Worm (Caenorhabditis elegans): Measurements from ENCODE around the gene Y25C1A.14.

Y25C1A.14 gene

ce11 chrII:3113289-3113688 lies 16.5 kb upstream of the Y25C1A.14 start (continued):
- no peak for TF ChIP-seq dpff-1 (tag; optimal IDR thresholded peaks at IDR 0.05)
- no peak for TF ChIP-seq lin-26 (GFP tag; IDR thresholded peaks at IDR 0.05)
- no peak for TF ChIP-seq madf-3 (GFP tag; IDR thresholded peaks at IDR 0.05)
- no peak for TF ChIP-seq T26A5.8 (tag; optimal IDR thresholded peaks at IDR 0.05)
- no peak for TF ChIP-seq atf-7 (tag; optimal IDR thresholded peaks at IDR 0.05)
- TF ChIP-seq nfya-1 (tag; optimal IDR thresholded peaks at IDR 0.05; ENCODE audit: borderline replicate concordance, insufficient read depth), result no peak
- TF ChIP-seq snpc-4 (GFP tag; optimal IDR thresholded peaks at IDR 0.05), result peak; percentile 81
- TF ChIP-seq snpc-4 (tag; optimal IDR thresholded peaks at IDR 0.05), result peak; percentile 35 to 94 (median 86)
- no peak for TF ChIP-seq ceh-100 (GFP tag; IDR thresholded peaks at IDR 0.05)
- TF ChIP-seq F23B12.7 (tag; optimal IDR thresholded peaks at IDR 0.05; ENCODE audit: insufficient read depth), result no peak
- no peak for TF ChIP-seq C06A6.2 (GFP tag; conservative IDR thresholded peaks at IDR 0.05)
- no peak for TF ChIP-seq tlf-1 (GFP tag; optimal IDR thresholded peaks at IDR 0.05)
- no peak for TF ChIP-seq pha-4 (tag; optimal IDR thresholded peaks at IDR 0.05)
- no peak for TF ChIP-seq attf-5 (GFP tag; optimal IDR thresholded peaks at IDR 0.05)
- TF ChIP-seq snpc-3.4 (tag; optimal IDR thresholded peaks at IDR 0.05), result peak; percentile 32
- no peak for TF ChIP-seq rpc-1 (optimal IDR thresholded peaks at IDR 0.05)
- no peak for TF ChIP-seq rpc-1 (tag; optimal IDR thresholded peaks at IDR 0.05)
- TF ChIP-seq die-1 (tag; optimal IDR thresholded peaks at IDR 0.05), result no peak
- no peak for TF ChIP-seq ztf-3 (GFP tag; optimal IDR thresholded peaks at IDR 0.05)
- TF ChIP-seq ztf-18 (tag; optimal IDR thresholded peaks at IDR 0.05), result no peak
- TF ChIP-seq ceh-58 (GFP tag; IDR thresholded peaks at IDR 0.05), result no peak
- 0 out of 2 replicates have a peak, but pooled peaks have one; percentile 35 for TF ChIP-seq ztf-28 (GFP tag; IDR thresholded peaks at IDR 0.05)
- TF ChIP-seq lsy-27 (tag; optimal IDR thresholded peaks at IDR 0.05; ENCODE audit: borderline replicate concordance, insufficient read depth), result no peak
- TF ChIP-seq attf-6 (GFP tag; IDR thresholded peaks at IDR 0.05), result no peak
- no peak for TF ChIP-seq lin-54 (GFP tag; optimal IDR thresholded peaks at IDR 0.05)
- TF ChIP-seq let-526 (GFP tag; IDR thresholded peaks at IDR 0.05), result no peak
- TF ChIP-seq snpc-1.1 (tag; optimal IDR thresholded peaks at IDR 0.05; ENCODE audit: insufficient read depth), result peak; percentile 84
- no peak for TF ChIP-seq hlh-12 (tag; optimal IDR thresholded peaks at IDR 0.05)
- TF ChIP-seq B0336.3 (GFP tag; IDR thresholded peaks at IDR 0.05), result no peak

- TF ChIP-seq madf-6 (GFP tag; IDR thresholded peaks at IDR 0.05), result no peak
- no peak for TF ChIP-seq T26A5.8 (tag; optimal IDR thresholded peaks at IDR 0.05)
- TF ChIP-seq ekl-4 (GFP tag; IDR thresholded peaks at IDR 0.05), result no peak
- TF ChIP-seq tbx-9 (tag; optimal IDR thresholded peaks at IDR 0.05; ENCODE audit: borderline replicate concordance), result no peak
- TF ChIP-seq B0035.1 (tag; optimal IDR thresholded peaks at IDR 0.05), result no peak
- no peak for TF ChIP-seq lin-35 (GFP tag; optimal IDR thresholded peaks at IDR 0.05)
- no peak for TF ChIP-seq lin-40 (tag; optimal IDR thresholded peaks at IDR 0.05)
These were observed 15.6 kb upstream of the Y25C1A.14 start, which contains the start of gene Y25C1A.2 for ce11 chrII:3112313-3112712. Y25C1A.2 (plus strand) TSS chrII:3112613.

- TF ChIP-seq efl-1 (GFP tag; optimal IDR thresholded peaks at IDR 0.05), result no peak
- no peak for TF ChIP-seq tlf-1 (GFP tag; optimal IDR thresholded peaks at IDR 0.05)
- TF ChIP-seq hmg-1.2 (GFP tag; IDR thresholded peaks at IDR 0.05), result peak; percentile 63
These were observed 14.4 kb upstream of the Y25C1A.14 start, which contains the start of gene Y25C1A.13 for ce11 chrII:3111147-3111546. Y25C1A.13 (minus strand) TSS chrII:3111247.

Measured in whole organism, young adult.